Worm (Caenorhabditis elegans): ENCODE measurements around the gene C50E3.12.

DNA sequence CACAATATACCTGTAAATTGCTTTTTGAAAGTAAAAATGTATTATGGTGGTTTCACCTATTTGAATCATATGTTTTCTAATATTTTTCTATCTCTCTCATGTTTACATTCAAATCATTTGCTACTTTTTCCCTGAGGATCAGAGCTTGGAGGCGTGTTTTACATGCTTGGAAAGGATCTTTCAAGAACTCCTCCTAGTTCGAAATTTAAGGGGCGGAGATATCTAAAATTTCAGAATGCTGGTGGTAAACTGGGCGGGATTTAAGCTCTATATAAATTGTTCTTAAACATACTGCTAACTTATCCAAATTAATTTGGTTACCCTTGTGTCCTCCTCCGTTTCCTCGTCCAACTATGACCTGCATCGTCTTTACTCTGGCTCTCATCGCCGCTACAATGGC lies 46.1 kb upstream of the C50E3.12 start, which contains the start of gene C12D5.5:
- no peak for TF ChIP-seq fos-1 (tag; optimal IDR thresholded peaks at IDR 0.05)
- no peak for TF ChIP-seq zag-1 (tag; optimal IDR thresholded peaks at IDR 0.05)
- no peak for TF ChIP-seq ztf-11 (tag; optimal IDR thresholded peaks at IDR 0.05)
- no peak for TF ChIP-seq unc-62 (GFP tag; optimal IDR thresholded peaks at IDR 0.05)
- TF ChIP-seq egl-5 (tag; optimal IDR thresholded peaks at IDR 0.05) = no peak
- no peak for TF ChIP-seq fkh-2 (tag; optimal IDR thresholded peaks at IDR 0.05)
- TF ChIP-seq elt-1 (tag; optimal IDR thresholded peaks at IDR 0.05) = no peak
- TF ChIP-seq unc-39 (tag; optimal IDR thresholded peaks at IDR 0.05) = no peak
- TF ChIP-seq ama-1 (optimal IDR thresholded peaks at IDR 0.05) = no peak
- no peak for TF ChIP-seq tbx-2 (tag; optimal IDR thresholded peaks at IDR 0.05)
- TF ChIP-seq nhr-76 (tag; optimal IDR thresholded peaks at IDR 0.05) = no peak
- TF ChIP-seq ceh-82 (tag; optimal IDR thresholded peaks at IDR 0.05) = no peak
- TF ChIP-seq jun-1 (tag; optimal IDR thresholded peaks at IDR 0.05) = no peak
- TF ChIP-seq ztf-4 (tag; optimal IDR thresholded peaks at IDR 0.05) = no peak

Measured in whole organism, L3 larva.